Worm (Caenorhabditis elegans): ENCODE results near the gene F32D8.4.
A peak's percentile ranks its signal among the peaks of the same experiment; 100 is the strongest.

F32D8.4 gene

ce11 chrV:10859775-10860174 is 33.6 kb downstream of the F32D8.4 start:
- TF ChIP-seq odd-2 (tag; optimal IDR thresholded peaks at IDR 0.05) (no peak), fkh-6 (tag; optimal IDR thresholded peaks at IDR 0.05) (no peak), unc-86 (tag; optimal IDR thresholded peaks at IDR 0.05) (no peak), hlh-30 (tag; optimal IDR thresholded peaks at IDR 0.05; ENCODE audit: insufficient read depth) (no peak), ceh-24 (tag; optimal IDR thresholded peaks at IDR 0.05) (no peak), ceh-31 (tag; optimal IDR thresholded peaks at IDR 0.05) (no peak), ceh-9 (tag; optimal IDR thresholded peaks at IDR 0.05) (no peak), C08G9.2 (tag; optimal IDR thresholded peaks at IDR 0.05) (no peak), ceh-45 (GFP tag; IDR thresholded peaks at IDR 0.05) (no peak), syd-9 (tag; optimal IDR thresholded peaks at IDR 0.05) (no peak), ets-4 (tag; optimal IDR thresholded peaks at IDR 0.05) (no peak), ceh-34 (tag; optimal IDR thresholded peaks at IDR 0.05) (no peak)

- TF ChIP-seq ceh-18 (tag; optimal IDR thresholded peaks at IDR 0.05) = no peak
- peak; percentile 1 for TF ChIP-seq hlh-30 (tag; optimal IDR thresholded peaks at IDR 0.05; ENCODE audit: insufficient read depth)
- no peak for TF ChIP-seq sox-4 (tag; optimal IDR thresholded peaks at IDR 0.05)
- TF ChIP-seq pha-4 (tag; optimal IDR thresholded peaks at IDR 0.05) = no peak
Observed at ce11 chrV:10859048-10859637, 34.2 kb downstream of the F32D8.4 start.

- TF ChIP-seq pha-2 (tag; optimal IDR thresholded peaks at IDR 0.05) (no peak), ceh-22 (tag; optimal IDR thresholded peaks at IDR 0.05) (no peak), nhr-11 (tag; optimal IDR thresholded peaks at IDR 0.05) (no peak), pax-1 (tag; optimal IDR thresholded peaks at IDR 0.05) (no peak), pros-1 (tag; optimal IDR thresholded peaks at IDR 0.05) (peak; percentile 41), ref-2 (tag; optimal IDR thresholded peaks at IDR 0.05) (peak; percentile 25), ceh-48 (tag; optimal IDR thresholded peaks at IDR 0.05) (peak; percentile 32), C08G9.2 (tag; optimal IDR thresholded peaks at IDR 0.05) (no peak), ceh-18 (tag; optimal IDR thresholded peaks at IDR 0.05) (peak; percentile 96), rnt-1 (tag; optimal IDR thresholded peaks at IDR 0.05) (peak; percentile 51), ceh-19 (GFP tag; optimal IDR thresholded peaks at IDR 0.05) (peak; percentile 22), lin-11 (tag; optimal IDR thresholded peaks at IDR 0.05) (no peak), dve-1 (tag; optimal IDR thresholded peaks at IDR 0.05) (no peak), unc-42 (tag; optimal IDR thresholded peaks at IDR 0.05) (peak; percentile 81), F13H6.1 (tag; optimal IDR thresholded peaks at IDR 0.05) (peak; percentile 37), zip-5 (tag; optimal IDR thresholded peaks at IDR 0.05) (no peak), ceh-14 (tag; optimal IDR thresholded peaks at IDR 0.05) (peak; percentile 21), hlh-8 (tag; optimal IDR thresholded peaks at IDR 0.05) (peak; percentile 27), sdc-2 (tag; optimal IDR thresholded peaks at IDR 0.05) (no peak), unc-86 (tag; optimal IDR thresholded peaks at IDR 0.05) (peak; percentile 11), hlh-30 (tag; optimal IDR thresholded peaks at IDR 0.05; ENCODE audit: insufficient read depth) (peak; percentile 71), ceh-34 (tag; optimal IDR thresholded peaks at IDR 0.05) (peak; percentile 72), dmd-4 (tag; optimal IDR thresholded peaks at IDR 0.05; ENCODE audit: borderline replicate concordance) (peak; percentile 60), ttx-3 (tag; optimal IDR thresholded peaks at IDR 0.05) (no peak), ceh-31 (tag; optimal IDR thresholded peaks at IDR 0.05) (peak; percentile 73), che-1 (tag; optimal IDR thresholded peaks at IDR 0.05) (no peak), tbx-2 (tag; optimal IDR thresholded peaks at IDR 0.05) (peak; percentile 74), nfya-1 (tag; optimal IDR thresholded peaks at IDR 0.05) (peak; percentile 57), syd-9 (tag; optimal IDR thresholded peaks at IDR 0.05) (peak; percentile 3), ama-1 (optimal IDR thresholded peaks at IDR 0.05) (no peak), unc-55 (GFP tag; optimal IDR thresholded peaks at IDR 0.05) (peak; percentile 67)
Observed at ce11 chrV:10858340-10858739, 35.0 kb downstream of the F32D8.4 start.
